Fruit fly (Drosophila melanogaster) whole organism, embryonic: ENCODE results near the gene CG13033.

Experiments
- Antp ChIP-seq: fragments of 200-800 bp; sonication (Bioruptor generic); optimal IDR thresholded peaks from 3 replicates; lab custom pipeline; 2016; ENCODE audit warnings: missing biosample characterization, missing genetic modification characterization
- BEAF-32 ChIP-seq: fragments of 200-800 bp; sonication (Bioruptor generic); optimal IDR thresholded peaks from 3 replicates; lab custom pipeline; 2017; ENCODE audit warnings: missing biosample characterization, missing genetic modification characterization, mild to moderate bottlenecking, moderate library complexity, missing genetic modification reagents
- C15 ChIP-seq: fragments of 200-800 bp; sonication (Bioruptor generic); IDR thresholded peaks from 3 replicates; pipeline ENCODE4 v1.3.6; 2022; ENCODE audit warnings: missing biosample characterization, missing genetic modification characterization
- CG10147 ChIP-seq: fragments of 200-800 bp; sonication (Bioruptor generic); optimal IDR thresholded peaks from 2 replicates; lab custom pipeline; 2019; ENCODE audit warnings: missing biosample characterization, mild to moderate bottlenecking, missing genetic modification characterization, moderate library complexity
- CG10267 ChIP-seq: fragments of 200-800 bp; sonication (Bioruptor generic); optimal IDR thresholded peaks from 2 replicates; lab custom pipeline; 2018; ENCODE audit warnings: missing biosample characterization, mild to moderate bottlenecking, missing genetic modification characterization, moderate library complexity
- CG10321 ChIP-seq: fragments of 200-800 bp; sonication (Bioruptor generic); IDR thresholded peaks from 2 replicates; pipeline ENCODE4 v1.3.6; 2022; ENCODE audit warnings: missing biosample characterization, missing genetic modification characterization
- CG10366 ChIP-seq: fragments of 200-800 bp; sonication (Bioruptor generic); IDR thresholded peaks from 2 replicates; pipeline ENCODE4 v1.3.6; 2022; ENCODE audit warnings: missing biosample characterization, missing genetic modification characterization
- CG11398 ChIP-seq: fragments of 200-800 bp; sonication (Bioruptor generic); optimal IDR thresholded peaks from 2 replicates; lab custom pipeline; 2016; ENCODE audit warnings: missing biosample characterization, missing genetic modification characterization
- CG12219 ChIP-seq: fragments of 200-800 bp; sonication (Bioruptor generic); optimal IDR thresholded peaks from 3 replicates; lab custom pipeline; 2018; ENCODE audit warnings: missing biosample characterization, mild to moderate bottlenecking, missing genetic modification characterization
- CG12659 ChIP-seq: fragments of 200-800 bp; sonication (Bioruptor generic); optimal IDR thresholded peaks from 3 replicates; lab custom pipeline; 2017; ENCODE audit warnings: mild to moderate bottlenecking, missing biosample characterization, missing genetic modification reagents, missing genetic modification characterization
- CG12942 ChIP-seq: fragments of 200-800 bp; sonication (Bioruptor generic); optimal IDR thresholded peaks from 3 replicates; lab custom pipeline; 2016; ENCODE audit warnings: missing biosample characterization, missing genetic modification characterization
- CG13894 ChIP-seq: fragments of 200-800 bp; sonication (Bioruptor generic); optimal IDR thresholded peaks from 3 replicates; lab custom pipeline; 2018; ENCODE audit warnings: missing biosample characterization, mild to moderate bottlenecking, missing genetic modification characterization, moderate library complexity
- CG16813 ChIP-seq: fragments of 200-800 bp; sonication (Bioruptor generic); IDR thresholded peaks from 3 replicates; pipeline ENCODE4 v1.3.6; 2022; ENCODE audit warnings: missing biosample characterization, missing genetic modification characterization; ENCODE audit not compliant: partially characterized antibody
- CG16863 ChIP-seq: fragments of 200-800 bp; sonication (Bioruptor generic); optimal IDR thresholded peaks from 3 replicates; lab custom pipeline; 2016; ENCODE audit warnings: missing biosample characterization, missing genetic modification characterization
- CG17568 ChIP-seq: fragments of 200-800 bp; sonication (Bioruptor generic); optimal IDR thresholded peaks from 2 replicates; lab custom pipeline; 2018; ENCODE audit warnings: missing biosample characterization, mild to moderate bottlenecking, missing genetic modification characterization, moderate library complexity
- CG18619 ChIP-seq: fragments of 200-800 bp; sonication (Bioruptor generic); optimal IDR thresholded peaks from 3 replicates; lab custom pipeline; 2017; ENCODE audit warnings: missing biosample characterization, mild to moderate bottlenecking, missing genetic modification characterization
- CG2202 ChIP-seq: fragments of 200-800 bp; sonication (Bioruptor generic); optimal IDR thresholded peaks from 2 replicates; lab custom pipeline; 2018; ENCODE audit warnings: missing biosample characterization, mild to moderate bottlenecking, missing genetic modification characterization
- CG30431 ChIP-seq: fragments of 200-800 bp; sonication (Bioruptor generic); optimal IDR thresholded peaks from 2 replicates; lab custom pipeline; 2017; ENCODE audit warnings: missing biosample characterization, missing genetic modification characterization
- CG31388 ChIP-seq: fragments of 200-800 bp; sonication (Bioruptor generic); optimal IDR thresholded peaks from 2 replicates; lab custom pipeline; 2016; ENCODE audit warnings: missing biosample characterization, missing genetic modification characterization
- CG34224 ChIP-seq: fragments of 200-800 bp; sonication (Bioruptor generic); IDR thresholded peaks from 3 replicates; pipeline ENCODE4 v1.3.6; 2022; ENCODE audit warnings: missing biosample characterization, missing genetic modification characterization; ENCODE audit not compliant: partially characterized antibody
- CG4282 ChIP-seq: fragments of 200-800 bp; sonication (Bioruptor generic); optimal IDR thresholded peaks from 2 replicates; lab custom pipeline; 2016; ENCODE audit warnings: missing biosample characterization, missing genetic modification characterization
- CG4730 ChIP-seq: fragments of 200-800 bp; sonication (Bioruptor generic); IDR thresholded peaks from 2 replicates; pipeline ENCODE4 v1.3.6; 2022; ENCODE audit warnings: missing biosample characterization, missing genetic modification characterization
- CG6854 ChIP-seq: fragments of 200-800 bp; sonication (Bioruptor generic); optimal IDR thresholded peaks from 3 replicates; lab custom pipeline; 2017; ENCODE audit warnings: missing biosample characterization, mild to moderate bottlenecking, missing genetic modification characterization
- CG8478 ChIP-seq: fragments of >200 bp; optimal IDR thresholded peaks from 2 replicates; lab custom pipeline; 2018
- CoRest ChIP-seq: fragments of 200-800 bp; sonication (Bioruptor generic); optimal IDR thresholded peaks from 3 replicates; lab custom pipeline; 2018; ENCODE audit warnings: missing biosample characterization, mild to moderate bottlenecking, missing genetic modification characterization, moderate library complexity
- Dll ChIP-seq: fragments of 200-800 bp; sonication (Bioruptor generic); IDR thresholded peaks from 4 replicates; pipeline ENCODE4 v1.3.6; 2022; ENCODE audit warnings: missing biosample characterization, missing genetic modification characterization; ENCODE audit not compliant: partially characterized antibody
- Doc2 ChIP-seq: fragments of 200-800 bp; sonication (Bioruptor generic); IDR thresholded peaks from 2 replicates; pipeline ENCODE4 v1.3.6; 2022; ENCODE audit warnings: missing biosample characterization, missing genetic modification characterization
- HLH3B ChIP-seq: fragments of 200-800 bp; sonication (Bioruptor generic); IDR thresholded peaks from 2 replicates; pipeline ENCODE4 v1.3.6; 2022; ENCODE audit warnings: missing biosample characterization, missing genetic modification characterization
- Nf-YB ChIP-seq: fragments of 200-800 bp; sonication (Bioruptor generic); optimal IDR thresholded peaks from 3 replicates; lab custom pipeline; 2019; ENCODE audit warnings: missing biosample characterization, mild to moderate bottlenecking, missing genetic modification characterization, moderate library complexity
- Nf-YC ChIP-seq: fragments of 200-800 bp; optimal IDR thresholded peaks from 3 replicates; lab custom pipeline; 2019; ENCODE audit warnings: missing biosample characterization, mild to moderate bottlenecking, missing genetic modification characterization, moderate library complexity
- Opbp ChIP-seq: fragments of 200-800 bp; sonication (Bioruptor generic); IDR thresholded peaks from 3 replicates; pipeline ENCODE4 v1.3.6; 2022; ENCODE audit warnings: missing biosample characterization, missing genetic modification characterization; ENCODE audit not compliant: partially characterized antibody
- Sry-δ ChIP-seq: fragments of 200-800 bp; sonication (Bioruptor generic); optimal IDR thresholded peaks from 2 replicates; lab custom pipeline; 2016; ENCODE audit warnings: missing biosample characterization, missing genetic modification characterization
- TFAM ChIP-seq: fragments of 200-800 bp; sonication (Bioruptor generic); optimal IDR thresholded peaks from 2 replicates; lab custom pipeline; 2017; ENCODE audit warnings: missing biosample characterization, missing genetic modification characterization, inconsistent platforms
- Taf1 ChIP-seq: fragments of 200-800 bp; sonication (Bioruptor generic); IDR thresholded peaks from 2 replicates; pipeline ENCODE4 v1.3.6; 2022; ENCODE audit warnings: missing biosample characterization, missing genetic modification characterization
- Xrp1 ChIP-seq: fragments of 200-800 bp; sonication (Bioruptor generic); IDR thresholded peaks from 2 replicates; pipeline ENCODE4 v1.3.6; 2022; ENCODE audit warnings: missing biosample characterization, missing genetic modification characterization
- ato ChIP-seq: fragments of 200-800 bp; sonication (Bioruptor generic); IDR thresholded peaks from 2 replicates; pipeline ENCODE4 v1.3.6; 2022; ENCODE audit warnings: missing biosample characterization, missing genetic modification characterization; ENCODE audit not compliant: partially characterized antibody
- bbx ChIP-seq: fragments of 200-800 bp; sonication (Bioruptor generic); IDR thresholded peaks from 2 replicates; pipeline ENCODE4 v1.3.6; 2022; ENCODE audit warnings: missing biosample characterization, missing genetic modification characterization; ENCODE audit not compliant: partially characterized antibody
- cad ChIP-seq: fragments of >200 bp; optimal IDR thresholded peaks from 2 replicates; lab custom pipeline; 2017; ENCODE audit warnings: missing biosample characterization, missing genetic modification characterization
- chm ChIP-seq: fragments of 200-800 bp; sonication (Bioruptor generic); IDR thresholded peaks from 2 replicates; pipeline ENCODE4 v1.3.6; 2022; ENCODE audit warnings: missing biosample characterization, missing genetic modification characterization
- crol ChIP-seq: fragments of 200-800 bp; sonication (Bioruptor generic); IDR thresholded peaks from 2 replicates; pipeline ENCODE4 v1.3.6; 2022; ENCODE audit warnings: missing biosample characterization, missing genetic modification characterization
- gcm2 ChIP-seq: fragments of 200-800 bp; sonication (Bioruptor generic); optimal IDR thresholded peaks from 2 replicates; lab custom pipeline; 2016; ENCODE audit warnings: missing biosample characterization, missing genetic modification characterization
- gem ChIP-seq: fragments of 200-800 bp; sonication (Bioruptor generic); optimal IDR thresholded peaks from 2 replicates; lab custom pipeline; 2019; ENCODE audit warnings: missing biosample characterization, mild to moderate bottlenecking, missing genetic modification characterization, moderate library complexity
- gfzf ChIP-seq: fragments of 200-800 bp; sonication (Bioruptor generic); optimal IDR thresholded peaks from 2 replicates; lab custom pipeline; 2016; ENCODE audit warnings: missing biosample characterization, mild to moderate bottlenecking, missing genetic modification characterization, moderate library complexity
- gsb-n ChIP-seq: fragments of 200-800 bp; sonication (Bioruptor generic); optimal IDR thresholded peaks from 3 replicates; lab custom pipeline; 2018; ENCODE audit warnings: missing biosample characterization, mild to moderate bottlenecking, missing genetic modification characterization
- hbn ChIP-seq: fragments of 200-800 bp; sonication (Bioruptor generic); IDR thresholded peaks from 2 replicates; pipeline ENCODE4 v1.3.6; 2022; ENCODE audit warnings: missing biosample characterization, missing genetic modification characterization; ENCODE audit not compliant: partially characterized antibody
- knrl ChIP-seq: fragments of 200-800 bp; sonication (Bioruptor generic); IDR thresholded peaks from 3 replicates; pipeline ENCODE4 v1.3.6; 2022; ENCODE audit warnings: missing biosample characterization, missing genetic modification characterization; ENCODE audit not compliant: partially characterized antibody
- nom ChIP-seq: fragments of 200-800 bp; sonication (Bioruptor generic); optimal IDR thresholded peaks from 2 replicates; lab custom pipeline; 2017; ENCODE audit warnings: missing biosample characterization, missing genetic modification characterization, mild to moderate bottlenecking, moderate library complexity, missing genetic modification reagents
- scrt ChIP-seq: fragments of 200-800 bp; sonication (Bioruptor generic); optimal IDR thresholded peaks from 2 replicates; lab custom pipeline; 2018; ENCODE audit warnings: missing biosample characterization, mild to moderate bottlenecking, missing genetic modification characterization, moderate library complexity
- sna ChIP-seq: fragments of 200-800 bp; sonication (Bioruptor generic); IDR thresholded peaks from 2 replicates; pipeline ENCODE4 v1.3.6; 2022; ENCODE audit warnings: missing biosample characterization, missing genetic modification characterization; ENCODE audit not compliant: partially characterized antibody
- tgo ChIP-seq: fragments of 200-800 bp; sonication (Bioruptor generic); IDR thresholded peaks from 3 replicates; pipeline ENCODE4 v1.3.6; 2022; ENCODE audit warnings: missing biosample characterization, missing genetic modification characterization
- tio ChIP-seq: fragments of 200-800 bp; sonication (Bioruptor generic); optimal IDR thresholded peaks from 2 replicates; lab custom pipeline; 2017; ENCODE audit warnings: missing biosample characterization, missing genetic modification characterization, inconsistent platforms

The CG13033 gene

dm6 chr3L:16581201-16581705 lies 35.8 kb upstream of the CG13033 start, which contains the start of gene Smn (continued):
- TF ChIP-seq CG16863 (GFP tag; lab: Kevin White, UChicago) (peak; percentile 52), CoRest (tag; lab: Kevin White, UChicago) (peak; percentile 66), cad (GFP tag; lab: Kevin White, UChicago) (no peak), gfzf (peak; percentile 22), Nf-YC (tag; lab: Kevin White, UChicago) (peak; percentile 21), CG12659 (GFP tag; lab: Kevin White, UChicago) (peak; percentile 81), CG13894 (peak; percentile 27), scrt (no peak), CG10267 (tag; lab: Kevin White, UChicago) (peak; percentile 85), Antp (GFP tag; lab: Kevin White, UChicago) (peak; percentile 22), CG4282 (no peak), TFAM (GFP tag; lab: Kevin White, UChicago) (no peak), CG2202 (tag; lab: Kevin White, UChicago) (no peak), CG10147 (GFP tag; lab: Kevin White, UChicago) (peak; percentile 52), CG12219 (GFP tag; lab: Kevin White, UChicago) (no peak), CG8478 (lab: Kevin White, UChicago) (no peak), CG12942 (GFP tag; lab: Kevin White, UChicago) (peak; percentile 22), Doc2 (GFP tag; lab: Robert Waterston, UW) (no peak), gcm2 (no peak), nom (GFP tag; lab: Kevin White, UChicago) (peak; percentile 57), tgo (GFP tag; lab: Robert Waterston, UW) (no peak), BEAF-32 (peak; percentile 91), CG4730 (GFP tag; lab: Robert Waterston, UW) (no peak), CG34224 (peak; percentile 81), HLH3B (GFP tag; lab: Robert Waterston, UW) (no peak), chm (no peak), CG17568 (GFP tag; lab: Kevin White, UChicago) (no peak), C15 (GFP tag; lab: Robert Waterston, UW) (no peak), CG10321 (GFP tag; lab: Robert Waterston, UW) (no peak), sna (GFP tag; lab: Robert Waterston, UW) (peak; percentile 73), ato (GFP tag; lab: Robert Waterston, UW) (peak; percentile 72), Taf1 (no peak)

DNA sequence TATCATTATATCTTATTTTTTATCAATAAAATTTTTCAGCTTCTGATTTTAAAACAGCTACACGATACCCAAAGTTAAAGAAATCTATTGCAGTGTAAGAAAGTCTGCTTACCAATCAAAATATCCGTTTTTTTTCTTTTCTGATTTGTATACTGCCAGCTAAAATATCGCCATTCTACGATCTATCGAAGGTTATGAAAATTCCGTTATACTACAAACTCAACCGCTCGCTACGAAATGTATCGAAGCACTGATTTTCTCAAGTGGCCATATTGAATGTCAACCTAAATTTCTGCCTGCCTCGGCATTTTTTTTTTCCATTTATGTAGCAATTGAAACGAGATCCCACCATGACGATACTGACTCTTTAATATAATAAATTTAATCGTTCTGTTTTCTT lies 34.6 kb upstream of the CG13033 start, which contains the start of gene nxf2:
Gene nxf2, minus strand, starts transcription at position 258 of the 400 bp plus-strand sequence.
- TF ChIP-seq crol (no peak), CG6854 (GFP tag; lab: Kevin White, UChicago) (no peak), knrl (GFP tag; lab: Robert Waterston, UW) (peak; percentile 57; the same call in 2 of the 3 replicates), tio (GFP tag; lab: Kevin White, UChicago) (no peak), CG18619 (GFP tag; lab: Kevin White, UChicago) (no peak), Nf-YB (GFP tag; lab: Kevin White, UChicago) (no peak), CG30431 (GFP tag; lab: Kevin White, UChicago) (no peak), bbx (GFP tag; lab: Robert Waterston, UW) (peak; percentile 68), Opbp (no peak; the same call in 2 of the 3 replicates), Xrp1 (GFP tag; lab: Robert Waterston, UW) (0 out of 2 replicates have a peak, but pooled peaks have one; percentile 25), gsb-n (tag; lab: Kevin White, UChicago) (no peak), hbn (GFP tag; lab: Robert Waterston, UW) (peak; percentile 44; the same call in 1 of the 2 replicates), CG31388 (no peak), Dll (GFP tag; lab: Robert Waterston, UW) (peak; percentile 59; the same call in 2 of the 4 replicates), CG16813 (peak; percentile 55; the same call in 2 of the 3 replicates), Sry-δ (peak; percentile 40), CG10366 (GFP tag; lab: Robert Waterston, UW) (no peak), CG11398 (no peak), gem (no peak)
